Fruit fly (Drosophila melanogaster): ENCODE data around the gene CASK.

The CASK gene

dm6 chr3R:21822562-21822933 lies at the start of gene CASK (continued):
- no peak for TF ChIP-seq pfk (GFP tag; optimal IDR thresholded peaks at IDR 0.05)
- no peak for TF ChIP-seq Ada2b (GFP tag; IDR thresholded peaks at IDR 0.05)
- no peak for TF ChIP-seq ewg (GFP tag; optimal IDR thresholded peaks at IDR 0.05)
- peak; percentile 16; the same call in 1 of the 3 replicates for TF ChIP-seq CG17361 (GFP tag; IDR thresholded peaks at IDR 0.05)
- peak; percentile 78 for TF ChIP-seq pzg (GFP tag; optimal IDR thresholded peaks at IDR 0.05)
- no peak for TF ChIP-seq CG10209 (GFP tag; optimal IDR thresholded peaks at IDR 0.05)
- peak; percentile 49 for TF ChIP-seq CG33213 (GFP tag; optimal IDR thresholded peaks at IDR 0.05)
- no peak for TF ChIP-seq HHEX (GFP tag; optimal IDR thresholded peaks at IDR 0.05)
- peak; percentile 75 for TF ChIP-seq Med (GFP tag)
- TF ChIP-seq sc (optimal IDR thresholded peaks at IDR 0.05) = no peak
- TF ChIP-seq sc (GFP tag; optimal IDR thresholded peaks at IDR 0.05) = no peak
- TF ChIP-seq CG7839 (tag; optimal IDR thresholded peaks at IDR 0.05) = no peak
- no peak for TF ChIP-seq sqz (GFP tag; optimal IDR thresholded peaks at IDR 0.05)
- peak in 1 of 2 experiments; percentile 9 for TF ChIP-seq chif (GFP tag; optimal IDR thresholded peaks at IDR 0.05)
- no peak for TF ChIP-seq CG10366 (GFP tag; IDR thresholded peaks at IDR 0.05)
- no peak for TF ChIP-seq CG14667 (GFP tag; IDR thresholded peaks at IDR 0.05)
- peak; percentile 24 for TF ChIP-seq CG2120 (GFP tag; optimal IDR thresholded peaks at IDR 0.05)
- no peak for TF ChIP-seq trh (GFP tag; optimal IDR thresholded peaks at IDR 0.05)
- no peak for TF ChIP-seq gcm2 (GFP tag; optimal IDR thresholded peaks at IDR 0.05)
- no peak for TF ChIP-seq chm (GFP tag; IDR thresholded peaks at IDR 0.05)
- no peak for TF ChIP-seq CG12942 (GFP tag; optimal IDR thresholded peaks at IDR 0.05)
- TF ChIP-seq tll (GFP tag; optimal IDR thresholded peaks at IDR 0.05) = no peak
- TF ChIP-seq ATbp (GFP tag; optimal IDR thresholded peaks at IDR 0.05) = no peak
- no peak for TF ChIP-seq dmrt11E (tag; optimal IDR thresholded peaks at IDR 0.05)
- no peak for TF ChIP-seq CG31365 (tag; optimal IDR thresholded peaks at IDR 0.05)
- no peak for TF ChIP-seq CG11696 (GFP tag; IDR thresholded peaks at IDR 0.05)
- TF ChIP-seq CG17568 (GFP tag; optimal IDR thresholded peaks at IDR 0.05) = no peak
- peak; percentile 90 for TF ChIP-seq E2f2 (GFP tag; IDR thresholded peaks at IDR 0.05)
- no peak for TF ChIP-seq ssp (GFP tag; IDR thresholded peaks at IDR 0.05)
- no peak for TF ChIP-seq CG1602 (GFP tag; optimal IDR thresholded peaks at IDR 0.05)
- no peak for TF ChIP-seq CG4282 (GFP tag; optimal IDR thresholded peaks at IDR 0.05)
- TF ChIP-seq nau (GFP tag; optimal IDR thresholded peaks at IDR 0.05) = no peak
- no peak for TF ChIP-seq nerfin-1 (tag; optimal IDR thresholded peaks at IDR 0.05)
- no peak for TF ChIP-seq Opbp (GFP tag; IDR thresholded peaks at IDR 0.05; ENCODE audit: partially characterized antibody)
- TF ChIP-seq CG31441 (GFP tag; IDR thresholded peaks at IDR 0.05) = 0 out of 2 replicates have a peak, but pooled peaks have one; percentile 51
- TF ChIP-seq Max (GFP tag; optimal IDR thresholded peaks at IDR 0.05) = peak; percentile 8
- no peak for TF ChIP-seq hbn (GFP tag; IDR thresholded peaks at IDR 0.05; ENCODE audit: partially characterized antibody)
- TF ChIP-seq CG4820 (GFP tag; optimal IDR thresholded peaks at IDR 0.05) = no peak
- TF ChIP-seq Dll (GFP tag; IDR thresholded peaks at IDR 0.05; ENCODE audit: partially characterized antibody) = no peak
- no peak for TF ChIP-seq CG8290 (GFP tag; optimal IDR thresholded peaks at IDR 0.05)
- TF ChIP-seq CG8290 (tag; optimal IDR thresholded peaks at IDR 0.05) = no peak
- no peak for TF ChIP-seq Vsx1 (GFP tag; optimal IDR thresholded peaks at IDR 0.05)
- no peak for TF ChIP-seq CG5180 (GFP tag; optimal IDR thresholded peaks at IDR 0.05)
- no peak for TF ChIP-seq peb (GFP tag; IDR thresholded peaks at IDR 0.05)
- no peak for TF ChIP-seq HLH54F (GFP tag; optimal IDR thresholded peaks at IDR 0.05)
- TF ChIP-seq prd (optimal IDR thresholded peaks at IDR 0.05) = no peak
- 0 out of 3 replicates have a peak, but pooled peaks have one; percentile 19 for TF ChIP-seq prd (GFP tag; IDR thresholded peaks at IDR 0.05)
- TF ChIP-seq zen2 (GFP tag; IDR thresholded peaks at IDR 0.05; ENCODE audit: partially characterized antibody) = no peak
- TF ChIP-seq CG31388 (GFP tag; optimal IDR thresholded peaks at IDR 0.05) = no peak
- peak; percentile 79 for TF ChIP-seq MESR4 (GFP tag; optimal IDR thresholded peaks at IDR 0.05)
- TF ChIP-seq CG14965 (GFP tag; optimal IDR thresholded peaks at IDR 0.05; ENCODE audit: borderline replicate concordance) = no peak
- TF ChIP-seq Tbp (GFP tag; optimal IDR thresholded peaks at IDR 0.05) = no peak
